Worm (Caenorhabditis elegans) whole organism, L4 larva: ENCODE measurements around the gene F47B8.4.
A peak's percentile ranks its signal among the peaks of the same experiment; 100 is the strongest.

Source experiments
- R02D3.7 ChIP-seq: fragments of 150-350 bp; sonication (generic microtip); optimal IDR thresholded peaks from 3 replicates; lab custom pipeline; 2014; ENCODE audit warnings: missing biosample characterization, missing genetic modification characterization
- ZK337.2 ChIP-seq: fragments of 200-800 bp; sonication (Bioruptor generic); IDR thresholded peaks from 2 replicates; pipeline ENCODE4 v1.3.6; 2022; ENCODE audit warnings: missing genetic modification reagents, missing genetic modification characterization, missing compliant biosample characterization
- daf-12 ChIP-seq: fragments of 150-350 bp; optimal IDR thresholded peaks from 2 replicates; lab custom pipeline; 2014; ENCODE audit warnings: missing biosample characterization, missing genetic modification reagents, missing genetic modification characterization
- daf-16 ChIP-seq, 3 experiments: sonication (generic microtip); optimal IDR thresholded peaks; 2 replicates each; lab custom pipeline; 2016 to 2017; ENCODE audit warnings: missing genetic modification characterization in 3 of 3, missing genetic modification reagents in 3 of 3, mild to moderate bottlenecking in 2 of 3, missing compliant biosample characterization in 2 of 3, missing biosample characterization in 1 of 3, moderate library complexity in 1 of 3
- dmd-6 ChIP-seq: fragments of 200-800 bp; sonication (Bioruptor generic); IDR thresholded peaks from 2 replicates; pipeline ENCODE4 v1.3.6; 2022; ENCODE audit warnings: missing genetic modification reagents, missing genetic modification characterization, missing compliant biosample characterization
- dmd-8 ChIP-seq: fragments of 200-800 bp; sonication (Bioruptor generic); IDR thresholded peaks from 2 replicates; pipeline ENCODE4 v1.3.6; 2022; ENCODE audit warnings: missing genetic modification characterization, missing compliant biosample characterization
- dmd-9 ChIP-seq: fragments of 200-800 bp; sonication (Bioruptor generic); IDR thresholded peaks from 2 replicates; pipeline ENCODE4 v1.3.6; 2022; ENCODE audit warnings: missing genetic modification reagents, missing genetic modification characterization, missing compliant biosample characterization
- duxl-1 ChIP-seq: sonication (generic microtip); optimal IDR thresholded peaks from 2 replicates; lab custom pipeline; 2016; ENCODE audit warnings: mild to moderate bottlenecking, missing genetic modification characterization, moderate library complexity, missing compliant biosample characterization; ENCODE audit not compliant: poor library complexity
- dve-1 ChIP-seq: sonication (generic microtip); optimal IDR thresholded peaks from 2 replicates; lab custom pipeline; 2017; ENCODE audit warnings: antibody characterized with exemption, mild to moderate bottlenecking, missing genetic modification characterization, missing compliant biosample characterization; ENCODE audit not compliant: insufficient read depth
- fos-1 ChIP-seq: fragments of 150-350 bp; optimal IDR thresholded peaks from 2 replicates; lab custom pipeline; 2014; ENCODE audit warnings: missing biosample characterization, missing genetic modification characterization
- hlh-11 ChIP-seq: fragments of 200-800 bp; sonication (Bioruptor generic); optimal IDR thresholded peaks from 2 replicates; lab custom pipeline; 2018; ENCODE audit warnings: mild to moderate bottlenecking, missing genetic modification characterization, missing compliant biosample characterization
- hlh-30 ChIP-seq: sonication (generic microtip); optimal IDR thresholded peaks from 2 replicates; lab custom pipeline; 2017; ENCODE audit warnings: antibody characterized with exemption, mild to moderate bottlenecking, missing genetic modification characterization, missing compliant biosample characterization; ENCODE audit not compliant: insufficient read depth
- hmg-1.1 ChIP-seq: fragments of 200-800 bp; sonication (Bioruptor generic); IDR thresholded peaks from 2 replicates; pipeline ENCODE4 v1.3.6; 2022; ENCODE audit warnings: missing genetic modification reagents, missing genetic modification characterization, missing compliant biosample characterization
- lim-7 ChIP-seq: fragments of 200-800 bp; sonication (Bioruptor generic); IDR thresholded peaks from 2 replicates; pipeline ENCODE4 v1.3.6; 2022; ENCODE audit warnings: missing genetic modification characterization, missing compliant biosample characterization
- lir-3 ChIP-seq: sonication (generic microtip); optimal IDR thresholded peaks from 2 replicates; lab custom pipeline; 2016; ENCODE audit warnings: mild to moderate bottlenecking, missing genetic modification characterization, missing compliant biosample characterization
- lsy-2 ChIP-seq, 2 experiments: fragments of 150-350 bp in 1 of 2; sonication (generic microtip) in 1 of 2; optimal IDR thresholded peaks; 2 replicates each; lab custom pipeline; 2014 to 2017; ENCODE audit warnings: missing biosample characterization in 2 of 2, missing genetic modification characterization in 2 of 2
- mdl-1 ChIP-seq, 2 experiments: fragments of 150-350 bp in 1 of 2; sonication (generic microtip) in 1 of 2; optimal IDR thresholded peaks; 2 replicates each; lab custom pipeline; 2014 to 2017; ENCODE audit warnings: missing biosample characterization in 2 of 2, missing genetic modification characterization in 2 of 2
- mdt-29 ChIP-seq: fragments of 200-800 bp; sonication (Bioruptor generic); IDR thresholded peaks from 2 replicates; pipeline ENCODE4 v1.3.6; 2022; ENCODE audit warnings: missing genetic modification reagents, missing genetic modification characterization, missing compliant biosample characterization
- mep-1 ChIP-seq: fragments of 150-350 bp; sonication (generic microtip); optimal IDR thresholded peaks from 3 replicates; lab custom pipeline; 2014; ENCODE audit warnings: missing biosample characterization, missing genetic modification characterization
- mes-2 ChIP-seq: sonication (generic microtip); optimal IDR thresholded peaks from 2 replicates; lab custom pipeline; 2016; ENCODE audit warnings: missing genotype, mild to moderate bottlenecking, missing genetic modification characterization, missing compliant biosample characterization; ENCODE audit not compliant: poor library complexity, severe bottlenecking
- mxl-3 ChIP-seq: fragments of 200-800 bp; sonication (Bioruptor generic); optimal IDR thresholded peaks from 2 replicates; lab custom pipeline; 2018; ENCODE audit warnings: mild to moderate bottlenecking, missing genetic modification characterization, missing compliant biosample characterization
- nhr-111 ChIP-seq: fragments of 200-800 bp; sonication (Bioruptor generic); optimal IDR thresholded peaks from 2 replicates; lab custom pipeline; 2018; ENCODE audit warnings: mild to moderate bottlenecking, missing genetic modification characterization, missing compliant biosample characterization
- nhr-25 ChIP-seq: sonication (generic microtip); optimal IDR thresholded peaks from 2 replicates; lab custom pipeline; 2017; ENCODE audit warnings: missing genetic modification characterization, mild to moderate bottlenecking, missing compliant biosample characterization, antibody characterized with exemption, moderate library complexity, borderline replicate concordance; ENCODE audit not compliant: insufficient read depth
- nhr-28 ChIP-seq: fragments of 150-350 bp; optimal IDR thresholded peaks from 2 replicates; lab custom pipeline; 2014; ENCODE audit warnings: missing biosample characterization, missing genetic modification characterization
- nhr-6 ChIP-seq: fragments of 150-350 bp; optimal IDR thresholded peaks from 2 replicates; lab custom pipeline; 2014; ENCODE audit warnings: missing biosample characterization, missing genetic modification characterization
- pha-4 ChIP-seq, 2 experiments: fragments of 150-350 bp in 1 of 2; fragments of 200-800 bp in 1 of 2; sonication (Bioruptor generic) in 1 of 2; IDR thresholded peaks in 1 of 2; optimal IDR thresholded peaks in 1 of 2; 2 replicates each; pipeline versions ENCODE4 v1.3.6 to Lab custom; 2014 to 2022; ENCODE audit warnings: missing genetic modification characterization in 2 of 2, missing genetic modification reagents in 2 of 2, missing biosample characterization in 1 of 2, missing compliant biosample characterization in 1 of 2
- rbr-2 ChIP-seq: sonication (generic microtip); optimal IDR thresholded peaks from 2 replicates; lab custom pipeline; 2016; ENCODE audit warnings: missing genotype, missing genetic modification characterization, missing compliant biosample characterization
- set-16 ChIP-seq: fragments of 200-800 bp; sonication (Bioruptor generic); IDR thresholded peaks from 2 replicates; pipeline ENCODE4 v1.3.6; 2022; ENCODE audit warnings: missing genetic modification reagents, missing genetic modification characterization, missing compliant biosample characterization
- unc-39 ChIP-seq: sonication (generic microtip); optimal IDR thresholded peaks from 2 replicates; lab custom pipeline; 2017; ENCODE audit warnings: missing biosample characterization, missing genetic modification characterization
- zfp-2 ChIP-seq: sonication (generic microtip); optimal IDR thresholded peaks from 2 replicates; lab custom pipeline; 2016; ENCODE audit warnings: mild to moderate bottlenecking, missing genetic modification characterization, missing compliant biosample characterization
- zip-11 ChIP-seq: fragments of 200-800 bp; sonication (Bioruptor generic); IDR thresholded peaks from 2 replicates; pipeline ENCODE4 v1.3.6; 2022; ENCODE audit warnings: missing genetic modification characterization, missing compliant biosample characterization

Gene F47B8.4

ce11 chrV:14327776-14328175 lies 3.3 kb upstream of the F47B8.4 start, which contains the start of gene F47B8.5 (continued):
- TF ChIP-seq mdt-29 (no peak), zfp-2 (tag; lab: Kevin White, UChicago) (no peak), zip-11 (GFP tag; lab: Robert Waterston, UW) (no peak), duxl-1 (tag; lab: Kevin White, UChicago) (no peak)
- TF ChIP-seq, all 104 proteins: peak for 0

- TF ChIP-seq ZK337.2 (GFP tag; lab: Robert Waterston, UW) (no peak), daf-16 (GFP tag; optimal IDR thresholded peaks at IDR 0.05; lab: Kevin White, UChicago) (no peak), daf-16 (tag; optimal IDR thresholded peaks at IDR 0.05; lab: Kevin White, UChicago) (peak; percentile 9), dve-1 (tag; lab: Kevin White, UChicago) (peak; percentile 3), mep-1 (tag; lab: Kevin White, UChicago) (peak; percentile 59), rbr-2 (tag; lab: Kevin White, UChicago) (peak; percentile 19), nhr-6 (tag; lab: Kevin White, UChicago) (peak; percentile 42), nhr-111 (GFP tag; lab: Kevin White, UChicago) (no peak), fos-1 (tag; lab: Kevin White, UChicago) (no peak), hlh-30 (peak; percentile 75), hmg-1.1 (GFP tag; lab: Robert Waterston, UW) (peak; percentile 48), unc-39 (no peak), lsy-2 (tag; optimal IDR thresholded peaks at IDR 0.05; lab: Kevin White, UChicago) (peak in 1 of 2 experiments; percentile 49), hlh-11 (peak; percentile 31), dmd-6 (GFP tag; lab: Robert Waterston, UW) (no peak), nhr-28 (tag; lab: Kevin White, UChicago) (peak; percentile 50), mdl-1 (tag; optimal IDR thresholded peaks at IDR 0.05; lab: Kevin White, UChicago) (peak in 1 of 2 experiments; percentile 70), mxl-3 (peak; percentile 12)
- TF ChIP-seq, all 104 proteins: peak for 12
These were observed 1.7 kb downstream of the F47B8.4 start, which contains the start of gene F47B8.3 for ce11 chrV:14322743-14323142. Gene F47B8.3 (minus strand): TSS chrV:14323003.

- TF ChIP-seq nhr-25 (tag; lab: Kevin White, UChicago), result no peak
- TF ChIP-seq daf-12 (tag; lab: Kevin White, UChicago), result no peak
- peak; percentile 24; the same call in 1 of the 2 replicates for TF ChIP-seq dmd-9
- peak; percentile 99 for TF ChIP-seq set-16 (GFP tag; lab: Robert Waterston, UW)
- peak; percentile 33; the same call in 1 of the 2 replicates for TF ChIP-seq pha-4 (GFP tag; IDR thresholded peaks at IDR 0.05; lab: Robert Waterston, UW)
- TF ChIP-seq pha-4 (tag; optimal IDR thresholded peaks at IDR 0.05; lab: Kevin White, UChicago), result no peak
- 0 out of 2 replicates have a peak, but pooled peaks have one; percentile 33 for TF ChIP-seq dmd-8
- 0 out of 2 replicates have a peak, but pooled peaks have one; percentile 55 for TF ChIP-seq lim-7 (GFP tag; lab: Robert Waterston, UW)
- TF ChIP-seq R02D3.7, result no peak
These were observed 3.6 kb downstream of the F47B8.4 start for ce11 chrV:14320730-14321319.

DNA sequence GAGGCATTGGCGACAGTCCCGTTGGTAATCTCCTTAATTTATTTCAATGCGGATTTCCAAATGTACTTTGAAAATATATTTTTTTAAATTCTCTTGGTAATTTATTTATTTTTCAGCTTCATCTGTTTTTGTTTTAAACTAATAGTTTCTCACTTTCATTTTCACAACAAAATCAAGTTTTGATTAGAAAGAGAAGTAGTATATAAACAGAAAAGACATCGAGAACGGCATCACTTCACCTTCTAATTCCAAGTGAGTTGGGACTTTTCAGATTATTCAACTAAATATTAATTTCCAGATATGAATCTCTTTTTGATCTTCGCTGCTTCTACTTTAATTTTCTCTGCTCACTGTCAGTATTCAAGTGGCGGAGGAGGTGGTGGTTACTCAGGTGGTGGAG lies 4.2 kb downstream of the F47B8.4 start, which contains the start of gene F47B8.14:
Gene F47B8.14 (plus strand): TSS at position 301 of the 400 bp plus-strand sequence.
- TF ChIP-seq mes-2 (tag; lab: Kevin White, UChicago) (no peak), unc-39 (no peak), hlh-11 (no peak), mdt-29 (no peak), lir-3 (tag; lab: Kevin White, UChicago) (no peak)
- TF ChIP-seq, all 104 proteins: peak for 0
